Fruit fly (Drosophila melanogaster) whole organism, embryonic: Measurements from ENCODE around the gene CkIIalpha-i3.

Experiments
- CG10366 ChIP-seq: fragments of 200-800 bp; sonication (Bioruptor generic); IDR thresholded peaks from 2 replicates; pipeline ENCODE4 v1.3.6; 2022; ENCODE audit warnings: missing biosample characterization, missing genetic modification characterization
- CG11456 ChIP-seq: fragments of 200-800 bp; sonication (Bioruptor generic); IDR thresholded peaks from 3 replicates; pipeline ENCODE4 v1.3.6; 2022; ENCODE audit warnings: missing biosample characterization, missing genetic modification characterization
- CG11504 ChIP-seq: fragments of 200-800 bp; sonication (Bioruptor generic); optimal IDR thresholded peaks from 3 replicates; lab custom pipeline; 2019; ENCODE audit warnings: missing biosample characterization, mild to moderate bottlenecking, missing genetic modification characterization, moderate library complexity
- CG12071 ChIP-seq: fragments of 200-800 bp; sonication (Bioruptor generic); optimal IDR thresholded peaks from 3 replicates; lab custom pipeline; 2018; ENCODE audit warnings: missing biosample characterization, mild to moderate bottlenecking, missing genetic modification characterization
- CG14050 ChIP-seq: fragments of 200-800 bp; sonication (Bioruptor generic); IDR thresholded peaks from 3 replicates; pipeline ENCODE4 v1.3.6; 2022; ENCODE audit warnings: missing biosample characterization, missing genetic modification characterization
- CG15514 ChIP-seq: fragments of 200-800 bp; sonication (Bioruptor generic); optimal IDR thresholded peaks from 3 replicates; lab custom pipeline; 2017; ENCODE audit warnings: missing biosample characterization, missing genetic modification characterization, mild to moderate bottlenecking, moderate library complexity, missing genetic modification reagents
- CG17359 ChIP-seq: fragments of 200-800 bp; sonication (Bioruptor generic); optimal IDR thresholded peaks from 3 replicates; lab custom pipeline; 2018; ENCODE audit warnings: missing biosample characterization, mild to moderate bottlenecking, missing genetic modification characterization, moderate library complexity
- CG2678 ChIP-seq: fragments of 200-800 bp; sonication (Bioruptor generic); optimal IDR thresholded peaks from 3 replicates; lab custom pipeline; 2019; ENCODE audit warnings: missing biosample characterization, mild to moderate bottlenecking, missing genetic modification characterization, moderate library complexity
- CG32532 ChIP-seq: fragments of 200-800 bp; sonication (Bioruptor generic); IDR thresholded peaks from 2 replicates; pipeline ENCODE4 v1.3.6; 2022; ENCODE audit warnings: missing biosample characterization, missing genetic modification characterization
- CG3281 ChIP-seq: fragments of 200-800 bp; sonication (Bioruptor generic); optimal IDR thresholded peaks from 3 replicates; lab custom pipeline; 2017; ENCODE audit warnings: missing biosample characterization, mild to moderate bottlenecking, missing genetic modification characterization
- CG3726 ChIP-seq: fragments of 200-800 bp; sonication (Bioruptor generic); IDR thresholded peaks from 3 replicates; pipeline ENCODE4, ENCODE4 v1.3.6; 2022; ENCODE audit warnings: missing biosample characterization, missing genetic modification characterization
- CG4707 ChIP-seq: fragments of 200-800 bp; sonication (Bioruptor generic); optimal IDR thresholded peaks from 2 replicates; lab custom pipeline; 2018; ENCODE audit warnings: missing biosample characterization, mild to moderate bottlenecking, missing genetic modification characterization, moderate library complexity
- CG6272 ChIP-seq: fragments of 200-800 bp; sonication (Bioruptor generic); IDR thresholded peaks from 2 replicates; pipeline ENCODE4 v1.3.6; 2022; ENCODE audit warnings: missing biosample characterization, missing genetic modification characterization
- CG6683 ChIP-seq: fragments of 200-800 bp; sonication (Bioruptor generic); optimal IDR thresholded peaks from 2 replicates; lab custom pipeline; 2017; ENCODE audit warnings: missing biosample characterization, mild to moderate bottlenecking, missing genetic modification characterization, missing genetic modification reagents
- CG6689 ChIP-seq: fragments of 200-800 bp; sonication (Bioruptor generic); IDR thresholded peaks from 2 replicates; pipeline ENCODE4 v1.3.6; 2022; ENCODE audit warnings: missing biosample characterization, missing genetic modification characterization
- CG6813 ChIP-seq: fragments of 200-800 bp; sonication (Bioruptor generic); optimal IDR thresholded peaks from 2 replicates; lab custom pipeline; 2017; ENCODE audit warnings: missing biosample characterization, missing genetic modification characterization, mild to moderate bottlenecking, moderate library complexity, missing genetic modification reagents
- CG7357 ChIP-seq: fragments of 200-800 bp; sonication (Bioruptor generic); IDR thresholded peaks from 3 replicates; pipeline ENCODE4 v1.3.6; 2022; ENCODE audit warnings: missing biosample characterization, missing genetic modification characterization
- CG7556 ChIP-seq: fragments of 200-800 bp; sonication (Bioruptor generic); optimal IDR thresholded peaks from 2 replicates; lab custom pipeline; 2017; ENCODE audit warnings: missing biosample characterization, mild to moderate bottlenecking, missing genetic modification characterization
- CG8290 ChIP-seq, 3 experiments: fragments of 200-800 bp; sonication (Bioruptor generic); optimal IDR thresholded peaks; 2 replicates each; lab custom pipeline; 2016 to 2019; ENCODE audit warnings: missing biosample characterization in 3 of 3, missing genetic modification characterization in 3 of 3, mild to moderate bottlenecking in 2 of 3, moderate library complexity in 1 of 3
- CHES-1-like ChIP-seq: fragments of 200-800 bp; sonication (Bioruptor generic); optimal IDR thresholded peaks from 2 replicates; lab custom pipeline; 2016; ENCODE audit warnings: missing biosample characterization, missing genetic modification characterization
- CTCF ChIP-seq: fragments of 200-800 bp; sonication (Bioruptor generic); optimal IDR thresholded peaks from 2 replicates; lab custom pipeline; 2017; ENCODE audit warnings: missing biosample characterization, mild to moderate bottlenecking, missing genetic modification characterization, moderate library complexity
- Dp ChIP-seq: fragments of 200-800 bp; sonication (Bioruptor generic); optimal IDR thresholded peaks from 2 replicates; lab custom pipeline; 2018; ENCODE audit warnings: missing biosample characterization, mild to moderate bottlenecking, missing genetic modification characterization, moderate library complexity
- Drgx ChIP-seq: fragments of 200-800 bp; sonication (Bioruptor generic); IDR thresholded peaks from 2 replicates; pipeline ENCODE4 v1.3.6; 2022; ENCODE audit warnings: missing biosample characterization, missing genetic modification characterization
- H15 ChIP-seq: fragments of 200-800 bp; sonication (Bioruptor generic); IDR thresholded peaks from 3 replicates; pipeline ENCODE4 v1.3.6; 2022; ENCODE audit warnings: missing biosample characterization, missing genetic modification characterization
- HHEX ChIP-seq: fragments of 200-800 bp; sonication (Bioruptor generic); optimal IDR thresholded peaks from 3 replicates; lab custom pipeline; 2017; ENCODE audit warnings: missing biosample characterization, mild to moderate bottlenecking, missing genetic modification characterization, missing genetic modification reagents
- Hmr ChIP-seq: fragments of 200-800 bp; sonication (Bioruptor generic); optimal IDR thresholded peaks from 3 replicates; lab custom pipeline; 2017; ENCODE audit warnings: mild to moderate bottlenecking, missing biosample characterization, missing genetic modification reagents, missing genetic modification characterization
- Nf-YB ChIP-seq: fragments of 200-800 bp; sonication (Bioruptor generic); optimal IDR thresholded peaks from 3 replicates; lab custom pipeline; 2019; ENCODE audit warnings: missing biosample characterization, mild to moderate bottlenecking, missing genetic modification characterization, moderate library complexity
- NfI ChIP-seq: fragments of 200-800 bp; sonication (Bioruptor generic); optimal IDR thresholded peaks from 3 replicates; lab custom pipeline; 2018; ENCODE audit warnings: missing biosample characterization, mild to moderate bottlenecking, missing genetic modification characterization, moderate library complexity
- Ptx1 ChIP-seq: fragments of 200-800 bp; sonication (Bioruptor generic); IDR thresholded peaks from 2 replicates; pipeline ENCODE4 v1.3.6; 2022; ENCODE audit warnings: missing biosample characterization, missing genetic modification characterization
- Sox102F ChIP-seq: fragments of 200-800 bp; sonication (Bioruptor generic); optimal IDR thresholded peaks from 2 replicates; lab custom pipeline; 2018; ENCODE audit warnings: missing biosample characterization, mild to moderate bottlenecking, missing genetic modification characterization, moderate library complexity
- Xrp1 ChIP-seq: fragments of 200-800 bp; sonication (Bioruptor generic); IDR thresholded peaks from 2 replicates; pipeline ENCODE4 v1.3.6; 2022; ENCODE audit warnings: missing biosample characterization, missing genetic modification characterization
- chinmo ChIP-seq: fragments of 200-800 bp; sonication (Bioruptor generic); IDR thresholded peaks from 4 replicates; pipeline ENCODE4 v1.3.6; 2022; ENCODE audit warnings: missing biosample characterization, missing genetic modification characterization; ENCODE audit not compliant: partially characterized antibody
- chm ChIP-seq: fragments of 200-800 bp; sonication (Bioruptor generic); IDR thresholded peaks from 2 replicates; pipeline ENCODE4 v1.3.6; 2022; ENCODE audit warnings: missing biosample characterization, missing genetic modification characterization
- crc ChIP-seq: fragments of 200-800 bp; sonication (Bioruptor generic); optimal IDR thresholded peaks from 2 replicates; lab custom pipeline; 2016; ENCODE audit warnings: missing biosample characterization, missing genetic modification characterization
- crp ChIP-seq, 2 experiments: fragments of 200-800 bp; sonication (Bioruptor generic); optimal IDR thresholded peaks; 2 replicates in 1 of 2; 3 replicates in 1 of 2; lab custom pipeline; 2017; ENCODE audit warnings: missing biosample characterization in 2 of 2, missing genetic modification characterization in 2 of 2, mild to moderate bottlenecking in 1 of 2, moderate library complexity in 1 of 2
- cwo ChIP-seq: fragments of 200-800 bp; sonication (Bioruptor generic); optimal IDR thresholded peaks from 3 replicates; lab custom pipeline; 2017; ENCODE audit warnings: missing biosample characterization, missing genetic modification characterization, mild to moderate bottlenecking, moderate library complexity, missing genetic modification reagents
- ken ChIP-seq: fragments of 200-800 bp; sonication (Bioruptor generic); IDR thresholded peaks from 3 replicates; pipeline ENCODE4 v1.3.6; 2022; ENCODE audit warnings: missing biosample characterization, missing genetic modification characterization
- lov ChIP-seq, 2 experiments: fragments of 200-800 bp in 1 of 2; fragments of >200 bp in 1 of 2; sonication (Bioruptor generic) in 1 of 2; IDR thresholded peaks in 1 of 2; optimal IDR thresholded peaks in 1 of 2; 2 replicates in 1 of 2; 3 replicates in 1 of 2; pipeline versions ENCODE4 v1.3.6 to Lab custom; 2017 to 2022; ENCODE audit warnings: missing biosample characterization in 1 of 2, missing genetic modification characterization in 1 of 2
- mam ChIP-seq: fragments of 200-800 bp; sonication (Bioruptor generic); optimal IDR thresholded peaks from 3 replicates; lab custom pipeline; 2016; ENCODE audit warnings: missing biosample characterization, missing genetic modification characterization
- p53 ChIP-seq: fragments of 200-800 bp; sonication (Bioruptor generic); optimal IDR thresholded peaks from 2 replicates; lab custom pipeline; 2016; ENCODE audit warnings: missing biosample characterization, missing genetic modification characterization
- pita ChIP-seq: fragments of 200-800 bp; sonication (Bioruptor generic); optimal IDR thresholded peaks from 2 replicates; lab custom pipeline; 2017; ENCODE audit warnings: missing biosample characterization, mild to moderate bottlenecking, missing genetic modification characterization
- rib ChIP-seq: fragments of 200-800 bp; sonication (Bioruptor generic); IDR thresholded peaks from 2 replicates; pipeline ENCODE4 v1.3.6; 2022; ENCODE audit warnings: missing biosample characterization, missing genetic modification characterization
- row ChIP-seq: fragments of 200-800 bp; sonication (Bioruptor generic); IDR thresholded peaks from 3 replicates; pipeline ENCODE4 v1.3.6; 2022; ENCODE audit warnings: missing biosample characterization, missing genetic modification characterization
- slbo ChIP-seq: fragments of 200-800 bp; sonication (Bioruptor generic); IDR thresholded peaks from 2 replicates; pipeline ENCODE4 v1.3.6; 2022; ENCODE audit warnings: missing biosample characterization, missing genetic modification characterization
- ssp ChIP-seq: fragments of 200-800 bp; sonication (Bioruptor generic); IDR thresholded peaks from 2 replicates; pipeline ENCODE4 v1.3.6; 2022; ENCODE audit warnings: missing biosample characterization, missing genetic modification characterization
- tap ChIP-seq: fragments of 200-800 bp; optimal IDR thresholded peaks from 3 replicates; lab custom pipeline; 2019; ENCODE audit warnings: missing biosample characterization, mild to moderate bottlenecking, missing genetic modification characterization, moderate library complexity
- ttk ChIP-seq: fragments of 200-800 bp; sonication (Bioruptor generic); IDR thresholded peaks from 2 replicates; pipeline ENCODE4 v2.1.2; 2022; ENCODE audit warnings: missing biosample characterization, missing genetic modification characterization
- vvl ChIP-seq: fragments of 200-800 bp; sonication (Bioruptor generic); IDR thresholded peaks from 2 replicates; pipeline ENCODE4 v1.3.6; 2022; ENCODE audit warnings: missing biosample characterization, missing genetic modification characterization

The CkIIalpha-i3 gene

DNA sequence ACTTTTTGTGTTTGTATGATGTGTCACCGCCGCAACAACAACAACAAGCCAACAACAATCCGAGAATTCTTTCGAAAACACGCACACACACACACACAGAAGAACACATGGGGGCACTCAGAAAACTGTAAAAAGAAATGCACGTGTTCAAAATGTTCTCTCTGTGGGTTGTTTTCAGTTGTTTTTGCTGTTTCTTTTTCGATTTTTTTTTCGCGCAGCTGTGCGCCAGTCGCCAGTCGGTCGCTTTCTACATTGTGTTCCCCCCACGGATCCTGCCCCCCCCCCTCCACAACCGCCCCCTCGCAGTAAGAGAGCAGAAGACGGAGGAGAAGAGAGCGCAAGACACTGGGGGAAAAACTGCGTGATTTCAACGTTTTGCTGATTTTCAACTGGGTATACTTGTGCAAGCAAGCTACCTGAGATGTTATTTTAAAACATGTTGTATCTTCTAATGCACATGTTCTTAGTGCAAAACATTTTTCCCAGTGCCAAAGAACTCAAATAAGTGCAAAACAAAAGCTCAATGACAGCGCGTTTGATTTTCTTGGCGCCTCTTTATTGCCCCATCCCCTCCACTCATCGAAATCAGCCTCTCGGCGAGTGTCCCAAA is 41.2 kb upstream of the CkIIalpha-i3 start (continued):
- TF ChIP-seq CG3281 (peak; percentile 41), cwo (peak; percentile 74), CG6683 (GFP tag; lab: Kevin White, UChicago) (no peak), rib (GFP tag; lab: Robert Waterston, UW) (0 out of 2 replicates have a peak, but pooled peaks have one; percentile 46), p53 (GFP tag; lab: Kevin White, UChicago) (no peak), CG11504 (tag; lab: Kevin White, UChicago) (peak; percentile 47), CHES-1-like (GFP tag; lab: Kevin White, UChicago) (no peak), CG10366 (GFP tag; lab: Robert Waterston, UW) (no peak), CG6689 (GFP tag; lab: Robert Waterston, UW) (peak; percentile 60), CG7556 (peak; percentile 1), CG4707 (GFP tag; lab: Kevin White, UChicago) (no peak), CG12071 (peak; percentile 23), mam (GFP tag; lab: Kevin White, UChicago) (peak; percentile 13), ttk (peak; percentile 44; the same call in 1 of the 2 replicates), crc (GFP tag; lab: Kevin White, UChicago) (no peak), CG6813 (no peak), lov (optimal IDR thresholded peaks at IDR 0.05; lab: Kevin White, UChicago) (no peak), lov (GFP tag; IDR thresholded peaks at IDR 0.05; lab: Robert Waterston, UW) (0 out of 3 replicates have a peak, but pooled peaks have one; percentile 10), row (GFP tag; lab: Robert Waterston, UW) (peak; percentile 63), ssp (GFP tag; lab: Robert Waterston, UW) (0 out of 2 replicates have a peak, but pooled peaks have one; percentile 21), CG7357 (GFP tag; lab: Robert Waterston, UW) (peak; percentile 59; the same call in 1 of the 3 replicates), pita (GFP tag; lab: Kevin White, UChicago) (no peak), CG3726 (GFP tag; lab: Robert Waterston, UW) (0 out of 3 replicates have a peak, but pooled peaks have one; percentile 24), CG15514 (GFP tag; lab: Kevin White, UChicago) (peak; percentile 23), chm (GFP tag; lab: Robert Waterston, UW) (no peak; the same call in 1 of the 2 replicates), Nf-YB (GFP tag; lab: Kevin White, UChicago) (no peak), crp (GFP tag; optimal IDR thresholded peaks at IDR 0.05; lab: Kevin White, UChicago) (no peak), HHEX (GFP tag; lab: Kevin White, UChicago) (peak; percentile 43), CG32532 (peak; percentile 75), NfI (GFP tag; lab: Kevin White, UChicago) (peak; percentile 19), CTCF (GFP tag; lab: Kevin White, UChicago) (no peak), CG8290 (GFP tag; optimal IDR thresholded peaks at IDR 0.05; lab: Kevin White, UChicago) (no peak), CG8290 (tag; optimal IDR thresholded peaks at IDR 0.05; lab: Kevin White, UChicago) (peak in 1 of 2 experiments; percentile 70), Drgx (GFP tag; lab: Robert Waterston, UW) (peak; percentile 79), Hmr (GFP tag; lab: Kevin White, UChicago) (peak; percentile 42), CG2678 (peak; percentile 54), tap (tag; lab: Kevin White, UChicago) (peak; percentile 17), H15 (0 out of 3 replicates have a peak, but pooled peaks have one; percentile 39), CG11456 (GFP tag; lab: Robert Waterston, UW) (peak; percentile 63; the same call in 2 of the 3 replicates), CG6272 (GFP tag; lab: Robert Waterston, UW) (peak; percentile 51), CG17359 (tag; lab: Kevin White, UChicago) (peak; percentile 41), CG14050 (GFP tag; lab: Robert Waterston, UW) (no peak), vvl (GFP tag; lab: Robert Waterston, UW) (peak; percentile 64; the same call in 1 of the 2 replicates), slbo (peak; percentile 77), chinmo (GFP tag; lab: Robert Waterston, UW) (0 out of 4 replicates have a peak, but pooled peaks have one; percentile 48), Dp (GFP tag; lab: Kevin White, UChicago) (no peak), Ptx1 (GFP tag; lab: Robert Waterston, UW) (peak; percentile 75), Sox102F (peak; percentile 18), ken (GFP tag; lab: Robert Waterston, UW) (peak; percentile 35; the same call in 1 of the 3 replicates), Xrp1 (GFP tag; lab: Robert Waterston, UW) (peak; percentile 18; the same call in 1 of the 2 replicates)
